Worm (Caenorhabditis elegans): ENCODE data around the gene srg-8.

srg-8 gene

DNA sequence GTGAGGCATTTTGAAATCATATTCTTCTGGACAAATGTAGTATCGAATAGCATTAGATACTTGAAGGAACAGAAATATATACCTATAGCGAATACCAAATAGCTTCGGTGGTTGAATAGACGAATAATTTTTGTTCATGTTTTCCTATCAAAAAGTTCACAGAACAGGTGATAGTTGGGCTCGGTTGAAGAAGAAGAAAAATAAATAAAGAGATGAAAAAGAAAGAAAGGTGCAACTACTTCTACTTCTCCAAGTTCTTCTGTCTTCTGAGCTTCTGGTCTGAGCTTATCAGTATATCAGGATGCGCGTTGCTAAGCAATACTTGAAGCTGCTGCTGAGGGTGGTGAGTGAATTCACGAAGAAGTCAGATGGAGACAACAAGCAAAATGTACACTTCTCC is 40.7 kb downstream of the srg-8 start, which contains the start of gene C23G10.10:
Gene C23G10.10, minus strand, starts transcription at position 101 of the 400 bp plus-strand sequence.
- TF ChIP-seq lin-13 (tag; optimal IDR thresholded peaks at IDR 0.05) (no peak), elt-3 (tag; optimal IDR thresholded peaks at IDR 0.05) (no peak)

DNA sequence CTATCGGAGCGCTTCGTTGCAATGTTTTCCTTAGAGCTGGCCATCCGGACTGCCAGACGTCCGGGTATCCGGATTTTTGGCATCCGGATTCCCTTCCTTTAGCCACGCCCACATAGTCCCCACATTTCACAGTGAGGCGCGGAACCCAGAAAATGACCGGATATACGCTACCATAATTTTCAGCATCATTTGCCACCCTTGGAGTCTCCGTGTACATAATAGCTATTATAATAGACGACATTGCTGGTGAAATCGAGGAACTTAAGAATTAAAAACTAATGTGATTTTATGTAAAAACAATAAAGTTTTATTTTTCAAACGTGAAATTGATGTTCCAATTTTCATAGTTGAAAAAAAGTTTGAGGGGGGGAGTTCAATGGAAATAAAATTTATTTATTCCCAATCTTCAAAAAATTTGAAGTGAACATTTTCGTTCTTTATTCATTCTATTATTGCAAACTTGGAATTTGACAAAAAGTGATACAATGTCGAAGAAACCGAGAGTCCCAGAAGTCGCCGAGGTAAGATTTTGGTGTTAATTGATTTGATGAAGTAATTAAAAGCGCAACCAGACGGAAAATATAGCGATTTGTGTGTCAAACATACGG is 44.3 kb downstream of the srg-8 start:
- TF ChIP-seq mep-1 (tag; optimal IDR thresholded peaks at IDR 0.05) = no peak
- TF ChIP-seq M03D4.4 (tag; optimal IDR thresholded peaks at IDR 0.05) = no peak
- no peak for TF ChIP-seq nhr-76 (tag; optimal IDR thresholded peaks at IDR 0.05)
- TF ChIP-seq ces-1 (GFP tag; optimal IDR thresholded peaks at IDR 0.05) = no peak
- TF ChIP-seq lin-32 (GFP tag; optimal IDR thresholded peaks at IDR 0.05) = no peak
- TF ChIP-seq mls-2 (tag; optimal IDR thresholded peaks at IDR 0.05) = no peak
- TF ChIP-seq pha-4 (tag; optimal IDR thresholded peaks at IDR 0.05) = no peak
- TF ChIP-seq ceh-39 (tag; optimal IDR thresholded peaks at IDR 0.05) = no peak
- no peak for TF ChIP-seq elt-3 (tag; optimal IDR thresholded peaks at IDR 0.05)
- TF ChIP-seq unc-120 (tag; optimal IDR thresholded peaks at IDR 0.05; ENCODE audit: poor library complexity, severe bottlenecking) = no peak
- TF ChIP-seq mab-5 (tag; optimal IDR thresholded peaks at IDR 0.05) = no peak
- no peak for TF ChIP-seq blmp-1 (tag; optimal IDR thresholded peaks at IDR 0.05)
- no peak for TF ChIP-seq lin-13 (tag; optimal IDR thresholded peaks at IDR 0.05)
- no peak for TF ChIP-seq ham-2 (GFP tag; optimal IDR thresholded peaks at IDR 0.05)
- no peak for TF ChIP-seq lsy-2 (tag; optimal IDR thresholded peaks at IDR 0.05)
- no peak for TF ChIP-seq sptf-1 (tag; optimal IDR thresholded peaks at IDR 0.05)
- no peak for TF ChIP-seq zip-8 (tag; optimal IDR thresholded peaks at IDR 0.05)
- TF ChIP-seq elt-1 (tag; optimal IDR thresholded peaks at IDR 0.05; ENCODE audit: borderline replicate concordance, insufficient read depth) = no peak
- no peak for TF ChIP-seq flh-1 (GFP tag; optimal IDR thresholded peaks at IDR 0.05)
- no peak for TF ChIP-seq unc-39 (tag; optimal IDR thresholded peaks at IDR 0.05)

DNA sequence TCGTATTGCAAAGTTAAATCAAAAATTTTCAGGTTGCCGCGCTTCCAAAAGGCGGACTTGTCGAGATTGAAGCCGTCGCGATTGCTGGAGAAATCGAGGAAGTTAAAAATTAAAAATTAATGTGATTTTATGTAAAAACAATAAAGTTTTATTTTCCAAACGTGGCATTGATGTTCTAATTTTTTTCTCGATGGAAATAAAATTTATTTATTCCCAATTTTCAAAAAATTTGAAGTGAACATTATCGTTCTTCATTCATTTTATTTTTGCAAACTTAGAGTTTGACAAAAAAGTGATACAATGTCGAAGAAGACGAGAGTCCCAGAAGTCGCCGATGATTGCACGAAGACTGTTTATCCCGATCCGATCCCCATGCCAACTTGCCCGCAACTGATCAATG is 45.7 kb downstream of the srg-8 start, which contains the start of gene C23G10.1:
Gene C23G10.1, plus strand, starts transcription at position 301 of the 400 bp plus-strand sequence.
- TF ChIP-seq drap-1 (GFP tag; optimal IDR thresholded peaks at IDR 0.05) (no peak), mab-5 (tag; optimal IDR thresholded peaks at IDR 0.05) (no peak), M03D4.4 (tag; optimal IDR thresholded peaks at IDR 0.05) (no peak), unc-39 (tag; optimal IDR thresholded peaks at IDR 0.05) (no peak), nhr-12 (tag; optimal IDR thresholded peaks at IDR 0.05) (no peak), snpc-4 (tag; optimal IDR thresholded peaks at IDR 0.05) (no peak), ceh-43 (GFP tag; optimal IDR thresholded peaks at IDR 0.05) (no peak)

DNA sequence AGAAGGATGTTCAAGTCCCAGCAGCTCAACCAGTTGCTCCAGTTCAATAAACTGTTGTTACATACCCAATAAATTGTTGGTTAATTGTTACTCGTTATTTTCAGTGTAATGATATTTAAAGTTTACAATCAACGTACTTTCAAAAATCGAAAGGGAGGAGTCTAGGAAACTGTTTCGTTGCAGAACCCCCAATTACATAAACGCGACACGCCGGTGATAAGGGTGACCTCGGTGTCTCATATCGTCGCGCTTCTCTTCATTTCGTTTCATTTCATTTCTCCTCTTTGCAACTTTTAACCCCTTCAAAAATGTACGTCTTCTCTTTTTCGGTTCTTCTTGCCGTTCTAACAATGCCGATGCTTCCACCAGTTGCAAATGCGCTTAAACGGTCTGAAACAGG is 46.8 kb downstream of the srg-8 start, which contains the start of gene C23G10.2:
Gene C23G10.2, plus strand, starts transcription at position 184 of the 400 bp plus-strand sequence.
- TF ChIP-seq blmp-1 (tag; optimal IDR thresholded peaks at IDR 0.05) (no peak), elt-1 (tag; optimal IDR thresholded peaks at IDR 0.05; ENCODE audit: borderline replicate concordance, insufficient read depth) (no peak), ceh-39 (tag; optimal IDR thresholded peaks at IDR 0.05) (no peak), sem-2 (GFP tag; optimal IDR thresholded peaks at IDR 0.05) (no peak), pha-4 (tag; optimal IDR thresholded peaks at IDR 0.05) (no peak), nhr-76 (tag; optimal IDR thresholded peaks at IDR 0.05) (no peak), M03D4.4 (tag; optimal IDR thresholded peaks at IDR 0.05) (no peak), mls-2 (tag; optimal IDR thresholded peaks at IDR 0.05) (no peak), unc-120 (tag; optimal IDR thresholded peaks at IDR 0.05; ENCODE audit: poor library complexity, severe bottlenecking) (no peak), nhr-28 (tag; optimal IDR thresholded peaks at IDR 0.05) (no peak), cnd-1 (tag; optimal IDR thresholded peaks at IDR 0.05) (no peak), drap-1 (GFP tag; optimal IDR thresholded peaks at IDR 0.05) (no peak), snpc-4 (tag; optimal IDR thresholded peaks at IDR 0.05) (no peak), ham-2 (GFP tag; optimal IDR thresholded peaks at IDR 0.05) (no peak), elt-3 (tag; optimal IDR thresholded peaks at IDR 0.05) (no peak), lin-32 (GFP tag; optimal IDR thresholded peaks at IDR 0.05) (no peak), bed-3 (GFP tag; optimal IDR thresholded peaks at IDR 0.05) (no peak)

DNA sequence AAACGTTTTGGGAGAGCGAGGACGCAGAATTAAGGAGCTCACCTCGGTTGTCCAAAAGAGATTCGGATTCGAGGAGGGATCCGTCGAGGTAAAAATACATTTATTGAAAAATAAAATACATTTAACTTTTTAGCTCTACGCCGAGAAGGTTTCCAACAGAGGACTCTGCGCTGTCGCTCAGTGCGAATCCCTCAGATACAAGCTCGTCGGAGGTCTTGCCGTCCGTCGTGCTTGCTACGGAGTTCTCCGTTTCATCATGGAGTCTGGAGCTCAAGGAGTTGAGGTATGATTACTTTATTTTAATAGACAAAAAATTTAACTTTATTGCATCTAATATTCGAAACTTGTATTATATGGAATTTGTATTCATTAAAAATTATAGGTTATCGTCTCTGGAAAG is 47.6 kb downstream of the srg-8 start:
- TF ChIP-seq mab-5 (tag; optimal IDR thresholded peaks at IDR 0.05) (no peak), nhr-76 (tag; optimal IDR thresholded peaks at IDR 0.05) (no peak), bed-3 (GFP tag; optimal IDR thresholded peaks at IDR 0.05) (no peak), blmp-1 (tag; optimal IDR thresholded peaks at IDR 0.05) (no peak), elt-1 (tag; optimal IDR thresholded peaks at IDR 0.05; ENCODE audit: borderline replicate concordance, insufficient read depth) (no peak), unc-39 (tag; optimal IDR thresholded peaks at IDR 0.05) (no peak), ces-1 (GFP tag; optimal IDR thresholded peaks at IDR 0.05) (no peak), ham-2 (GFP tag; optimal IDR thresholded peaks at IDR 0.05) (no peak), zip-8 (tag; optimal IDR thresholded peaks at IDR 0.05) (no peak), nhr-12 (tag; optimal IDR thresholded peaks at IDR 0.05) (no peak), unc-120 (tag; optimal IDR thresholded peaks at IDR 0.05; ENCODE audit: poor library complexity, severe bottlenecking) (no peak), mls-2 (tag; optimal IDR thresholded peaks at IDR 0.05) (no peak)

Data from whole organism, mixed stage, embryonic.